Worm (Caenorhabditis elegans): ENCODE measurements around the gene dlat-2.

- TF ChIP-seq ama-1 (optimal IDR thresholded peaks at IDR 0.05) = no peak
- no peak for TF ChIP-seq lsy-2 (tag; optimal IDR thresholded peaks at IDR 0.05)
- no peak for TF ChIP-seq nhr-11 (tag; optimal IDR thresholded peaks at IDR 0.05)
- TF ChIP-seq ztf-4 (tag; optimal IDR thresholded peaks at IDR 0.05) = no peak
- no peak for TF ChIP-seq dmd-4 (tag; optimal IDR thresholded peaks at IDR 0.05)
- TF ChIP-seq blmp-1 (tag; optimal IDR thresholded peaks at IDR 0.05; ENCODE audit: insufficient read depth) = no peak
- no peak for TF ChIP-seq F13H6.1 (tag; optimal IDR thresholded peaks at IDR 0.05)
- TF ChIP-seq lin-13 (GFP tag; optimal IDR thresholded peaks at IDR 0.05) = no peak
- no peak for TF ChIP-seq egl-27 (tag; optimal IDR thresholded peaks at IDR 0.05)
- TF ChIP-seq lin-39 (tag; optimal IDR thresholded peaks at IDR 0.05) = no peak
- no peak for TF ChIP-seq mdl-1 (tag; optimal IDR thresholded peaks at IDR 0.05)
- no peak for TF ChIP-seq snpc-4 (tag; optimal IDR thresholded peaks at IDR 0.05)
- no peak for TF ChIP-seq ztf-11 (tag; optimal IDR thresholded peaks at IDR 0.05)
- no peak for TF ChIP-seq unc-39 (tag; optimal IDR thresholded peaks at IDR 0.05)
Measured at ce11 chrIV:17407491-17407890, 27.1 kb downstream of the dlat-2 start, which contains the start of gene T02D1.9.
